Fruit fly (Drosophila melanogaster) whole organism, adult: ENCODE measurements around the gene CG33093.

Source experiments
- CG11617 ChIP-seq: fragments of 200-800 bp; sonication (Bioruptor generic); optimal IDR thresholded peaks from 2 replicates; lab custom pipeline; 2017; ENCODE audit warnings: mild to moderate bottlenecking, missing biosample characterization, missing genetic modification reagents, missing genetic modification characterization
- CG12768 ChIP-seq: fragments of 200-800 bp; sonication (Bioruptor generic); optimal IDR thresholded peaks from 2 replicates; lab custom pipeline; 2017; ENCODE audit warnings: missing biosample characterization, missing genetic modification characterization, mild to moderate bottlenecking, moderate library complexity, missing genetic modification reagents
- CG1620 ChIP-seq: fragments of 200-800 bp; sonication (Bioruptor generic); optimal IDR thresholded peaks from 2 replicates; lab custom pipeline; 2016; ENCODE audit warnings: missing biosample characterization, missing genetic modification characterization
- CG33017 ChIP-seq: fragments of 200-800 bp; sonication (Bioruptor generic); optimal IDR thresholded peaks from 2 replicates; lab custom pipeline; 2018; ENCODE audit warnings: missing biosample characterization, mild to moderate bottlenecking, missing genetic modification characterization, moderate library complexity
- CG5204 ChIP-seq: fragments of 200-800 bp; sonication (Bioruptor generic); optimal IDR thresholded peaks from 2 replicates; lab custom pipeline; 2016; ENCODE audit warnings: missing biosample characterization, missing genetic modification characterization
- CG7045 ChIP-seq: fragments of 200-800 bp; sonication (Bioruptor generic); optimal IDR thresholded peaks from 2 replicates; lab custom pipeline; 2017; ENCODE audit warnings: missing biosample characterization, mild to moderate bottlenecking, missing genetic modification characterization
- CG7101 ChIP-seq: fragments of 200-800 bp; sonication (Bioruptor generic); optimal IDR thresholded peaks from 2 replicates; lab custom pipeline; 2018; ENCODE audit warnings: missing biosample characterization, mild to moderate bottlenecking, missing genetic modification characterization, moderate library complexity
- Clk ChIP-seq: fragments of 200-800 bp; sonication (Bioruptor generic); optimal IDR thresholded peaks from 2 replicates; lab custom pipeline; 2017; ENCODE audit warnings: missing biosample characterization, missing genetic modification characterization
- Crg-1 ChIP-seq: fragments of 200-800 bp; sonication (Bioruptor generic); optimal IDR thresholded peaks from 2 replicates; lab custom pipeline; 2016; ENCODE audit warnings: missing biosample characterization, missing genetic modification characterization
- Mnt ChIP-seq: fragments of 200-800 bp; sonication (Bioruptor generic); optimal IDR thresholded peaks from 2 replicates; lab custom pipeline; 2016; ENCODE audit warnings: missing biosample characterization, mild to moderate bottlenecking, missing genetic modification characterization
- kay ChIP-seq: fragments of 200-800 bp; sonication (Bioruptor generic); peaks from one replicate; lab custom pipeline; 2016; ENCODE audit warnings: missing biosample characterization, missing genetic modification characterization, borderline replicate concordance
- ovo ChIP-seq: fragments of 200-800 bp; sonication (Bioruptor generic); optimal IDR thresholded peaks from 2 replicates; lab custom pipeline; 2016; ENCODE audit warnings: missing biosample characterization, missing genetic modification characterization
- tj ChIP-seq: fragments of 200-800 bp; sonication (Bioruptor generic); optimal IDR thresholded peaks from 3 replicates; lab custom pipeline; 2017; ENCODE audit warnings: missing biosample characterization, mild to moderate bottlenecking, missing genetic modification characterization, moderate library complexity
- toe ChIP-seq: fragments of 200-800 bp; sonication (Bioruptor generic); optimal IDR thresholded peaks from 2 replicates; lab custom pipeline; 2016; ENCODE audit warnings: missing biosample characterization, missing genetic modification characterization

DNA sequence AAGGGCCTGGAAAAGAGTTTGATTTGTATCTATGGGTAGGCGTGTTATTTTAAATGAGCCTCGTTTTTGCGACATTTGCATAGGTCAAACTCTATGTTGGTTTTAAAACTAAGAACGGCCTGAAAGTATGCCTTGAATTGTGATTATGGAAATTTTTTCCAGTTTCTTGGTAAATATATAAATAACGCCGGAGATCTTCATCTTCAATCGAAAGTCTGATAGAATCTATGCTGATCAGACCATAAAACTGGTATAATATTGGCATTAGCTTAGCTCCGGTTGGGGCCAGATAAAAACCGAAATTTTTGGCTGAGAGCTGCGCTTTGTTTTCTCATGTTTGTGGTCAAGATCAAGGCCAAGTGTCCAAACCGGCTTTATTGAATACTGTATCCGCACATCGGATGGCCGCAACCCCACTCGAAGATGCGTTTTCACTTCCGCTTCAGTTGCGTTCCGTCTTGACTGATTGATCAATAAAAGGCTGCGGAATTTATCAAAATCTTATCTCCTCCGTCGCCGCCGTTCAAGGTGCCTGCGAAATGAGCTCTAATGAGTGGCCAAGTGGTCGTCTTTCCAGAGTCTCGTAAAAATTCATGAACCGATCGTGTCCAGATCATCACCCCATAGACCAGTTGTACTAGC is 25.5 kb upstream of the CG33093 start:
- TF ChIP-seq CG12768 (GFP tag; lab: Kevin White, UChicago) (no peak), toe (no peak), CG7045 (GFP tag; lab: Kevin White, UChicago) (no peak), CG7101 (no peak), kay (no peak), tj (no peak), Crg-1 (no peak), CG33017 (tag; lab: Kevin White, UChicago) (no peak), Clk (GFP tag; lab: Kevin White, UChicago) (no peak), CG1620 (GFP tag; lab: Kevin White, UChicago) (no peak), Mnt (GFP tag; lab: Kevin White, UChicago) (no peak), ovo (GFP tag; lab: Kevin White, UChicago) (no peak), CG5204 (GFP tag; lab: Kevin White, UChicago) (no peak), CG11617 (no peak)
